Fruit fly (Drosophila melanogaster) whole organism, wandering third instar larva: ENCODE data around the gene COX7A.

Experiments
- CG9705 ChIP-seq: fragments of 200-800 bp; sonication (Bioruptor generic); optimal IDR thresholded peaks from 2 replicates; lab custom pipeline; 2018; ENCODE audit warnings: missing biosample characterization, mild to moderate bottlenecking, missing genetic modification characterization
- Hr78 ChIP-seq: fragments of >200 bp; optimal IDR thresholded peaks from 2 replicates; lab custom pipeline; 2017; ENCODE audit warnings: missing biosample characterization, missing genetic modification characterization
- N ChIP-seq: fragments of >200 bp; optimal IDR thresholded peaks from 2 replicates; lab custom pipeline; 2018; ENCODE audit warnings: missing biosample characterization, missing external identifiers, missing genetic modification characterization
- OdsH ChIP-seq: fragments of 200-800 bp; sonication (Bioruptor generic); optimal IDR thresholded peaks from 2 replicates; lab custom pipeline; 2016; ENCODE audit warnings: missing biosample characterization, mild to moderate bottlenecking, missing genetic modification characterization
- Vsx2 ChIP-seq: fragments of 200-300, 225-300 bp; sonication (Bioruptor generic); optimal IDR thresholded peaks from 2 replicates; lab custom pipeline; 2018; ENCODE audit warnings: missing biosample characterization, missing genetic modification characterization; ENCODE audit not compliant: partially characterized antibody
- br ChIP-seq: fragments of 200-800 bp; sonication (Bioruptor generic); optimal IDR thresholded peaks from 2 replicates; lab custom pipeline; 2016; ENCODE audit warnings: missing biosample characterization, missing genetic modification characterization
- dl ChIP-seq, 2 experiments: fragments of 175-275, 200-275 bp in 1 of 2; fragments of 200-275 bp in 1 of 2; sonication (Bioruptor generic); optimal IDR thresholded peaks; lab custom pipeline; 2018; ENCODE audit warnings: mild to moderate bottlenecking in 2 of 2, missing biosample characterization in 2 of 2, missing genetic modification characterization in 2 of 2, moderate library complexity in 2 of 2; ENCODE audit not compliant: partially characterized antibody in 2 of 2, insufficient read depth in 1 of 2
- ey ChIP-seq: fragments of 200-800 bp; sonication (Bioruptor generic); optimal IDR thresholded peaks from 2 replicates; lab custom pipeline; 2016; ENCODE audit warnings: missing biosample characterization, missing genetic modification characterization
- h ChIP-seq: fragments of 200-800 bp; sonication (Bioruptor generic); optimal IDR thresholded peaks from 3 replicates; lab custom pipeline; 2016; ENCODE audit warnings: missing biosample characterization, mild to moderate bottlenecking, missing genetic modification characterization
- jim ChIP-seq: fragments of 175-275, 200-325 bp; sonication (Bioruptor generic); optimal IDR thresholded peaks from 2 replicates; lab custom pipeline; 2016; ENCODE audit warnings: missing biosample characterization, mild to moderate bottlenecking, missing genetic modification characterization
- psq ChIP-seq: fragments of 200-800 bp; sonication (Bioruptor generic); optimal IDR thresholded peaks from 3 replicates; lab custom pipeline; 2017; ENCODE audit warnings: missing biosample characterization, mild to moderate bottlenecking, missing genetic modification characterization, moderate library complexity
- sv ChIP-seq: fragments of 200-800 bp; sonication (Bioruptor generic); optimal IDR thresholded peaks from 3 replicates; lab custom pipeline; 2016; ENCODE audit warnings: missing biosample characterization, missing genetic modification characterization
- usp ChIP-seq: fragments of >200 bp; optimal IDR thresholded peaks from 2 replicates; lab custom pipeline; 2017; ENCODE audit warnings: missing biosample characterization, missing genetic modification characterization
- woc ChIP-seq: sonication (Bioruptor generic); optimal IDR thresholded peaks from 2 replicates; lab custom pipeline; 2016; ENCODE audit warnings: missing biosample characterization, mild to moderate bottlenecking, missing genetic modification characterization

DNA sequence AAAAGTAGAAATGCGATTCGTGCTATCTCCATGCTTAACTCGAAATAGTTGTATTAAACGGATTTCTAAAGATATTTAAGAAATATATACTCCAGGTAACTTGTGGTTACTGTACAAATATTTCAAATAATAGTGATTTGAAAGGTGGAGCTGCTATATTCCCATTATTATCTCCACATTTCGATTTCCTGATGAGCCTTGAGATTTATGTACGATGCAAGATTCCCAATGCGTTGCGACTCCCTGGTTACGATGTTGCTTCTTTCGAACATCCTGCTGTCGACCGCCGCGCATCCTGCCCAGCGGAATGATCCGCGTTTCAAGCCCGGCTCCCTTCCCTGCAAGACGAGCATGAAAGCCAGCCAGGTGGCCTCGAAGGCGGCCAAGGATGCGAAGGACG is 28.8 kb downstream of the COX7A start, which contains the start of the genes CG11694 and CG11698:
- TF ChIP-seq OdsH (GFP tag; lab: Kevin White, UChicago) = no peak
- no peak for TF ChIP-seq N
- TF ChIP-seq ey = no peak
- no peak for TF ChIP-seq h (GFP tag; lab: Kevin White, UChicago)
- no peak for TF ChIP-seq psq
- no peak for TF ChIP-seq sv (GFP tag; lab: Kevin White, UChicago)
- no peak for TF ChIP-seq Hr78 (GFP tag; lab: Kevin White, UChicago)
- no peak for TF ChIP-seq Vsx2 (GFP tag; lab: Kevin White, UChicago)
- no peak for TF ChIP-seq jim (GFP tag; lab: Kevin White, UChicago)
- no peak for TF ChIP-seq woc
- TF ChIP-seq CG9705 (GFP tag; lab: Kevin White, UChicago) = no peak
- TF ChIP-seq usp (GFP tag; lab: Kevin White, UChicago) = no peak
- no peak for TF ChIP-seq dl (GFP tag; optimal IDR thresholded peaks at IDR 0.05; lab: Kevin White, UChicago; ENCODE audit: insufficient read depth in 1 of 2, partially characterized antibody in 2 of 2)
- no peak for TF ChIP-seq br (GFP tag; lab: Kevin White, UChicago)
